Fruit fly (Drosophila melanogaster): ENCODE results near the gene Atxn7.

DNA sequence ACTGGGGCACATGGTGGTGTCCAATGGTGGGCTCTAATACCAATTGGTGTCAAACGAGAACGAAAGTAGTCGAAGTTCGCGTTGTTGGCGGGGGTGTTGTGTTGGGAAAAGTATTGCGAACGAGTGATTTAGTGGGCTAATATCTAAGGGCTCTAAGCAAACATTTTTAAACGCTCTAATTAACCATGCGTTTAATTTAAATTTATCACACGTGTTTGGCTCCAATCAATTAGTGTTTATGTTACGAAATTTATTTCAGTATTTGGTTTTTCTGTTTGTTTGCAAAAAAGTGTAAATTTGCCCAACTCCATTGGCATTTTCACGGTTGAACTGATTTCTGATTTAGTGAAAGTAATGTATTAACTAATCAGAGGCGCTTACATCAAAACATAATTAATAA is 44.3 kb downstream of the Atxn7 start, which contains the start of gene CG34447:
- TF ChIP-seq CG8478 (optimal IDR thresholded peaks at IDR 0.05) (no peak), usp (GFP tag; optimal IDR thresholded peaks at IDR 0.05) (no peak)

All from whole organism.